Worm (Caenorhabditis elegans) whole organism, early embryonic: ENCODE results near the gene sru-21.
"Not testable (repeated sequence)": the region's sequence is repeated elsewhere in the genome, so short reads cannot be mapped to it uniquely, and the experiment has no call there.

Source experiments
- F13C5.2 ChIP-seq: sonication (generic microtip); optimal IDR thresholded peaks from 2 replicates; lab custom pipeline; 2017; ENCODE audit warnings: mild to moderate bottlenecking, missing genetic modification characterization, inconsistent platforms, missing compliant biosample characterization
- aly-1 ChIP-seq: sonication (generic microtip); optimal IDR thresholded peaks from 2 replicates; lab custom pipeline; 2016; ENCODE audit warnings: missing genetic modification characterization, missing compliant biosample characterization
- ama-1 ChIP-seq: fragments of 150-350 bp; optimal IDR thresholded peaks from 2 replicates; lab custom pipeline; 2014
- ceh-36 ChIP-seq: sonication (generic microtip); optimal IDR thresholded peaks from 2 replicates; lab custom pipeline; 2016; ENCODE audit warnings: missing genetic modification characterization, inconsistent platforms, missing compliant biosample characterization
- ets-7 ChIP-seq: sonication (generic microtip); optimal IDR thresholded peaks from 2 replicates; lab custom pipeline; 2016; ENCODE audit warnings: missing genotype, missing genetic modification characterization, missing compliant biosample characterization
- flt-1 ChIP-seq: fragments of 200-800 bp; sonication (Bioruptor generic); IDR thresholded peaks from 2 replicates; pipeline ENCODE4 v1.3.6; 2022; ENCODE audit warnings: missing genetic modification characterization, missing compliant biosample characterization
- scrt-1 ChIP-seq: fragments of 200-800 bp; sonication (Bioruptor generic); IDR thresholded peaks from 2 replicates; pipeline ENCODE4 v1.3.6; 2022; ENCODE audit warnings: missing genetic modification characterization, missing compliant biosample characterization
- sea-1 ChIP-seq: fragments of 200-800 bp; sonication (Bioruptor generic); conservative IDR thresholded peaks from 2 replicates; pipeline ENCODE4 v1.3.6; 2022; ENCODE audit warnings: missing genetic modification characterization, missing compliant biosample characterization
- tbx-11 ChIP-seq: fragments of 200-800 bp; sonication (Bioruptor generic); IDR thresholded peaks from 2 replicates; pipeline ENCODE4 v1.3.6; 2022; ENCODE audit warnings: missing genetic modification characterization, missing compliant biosample characterization
- tra-4 ChIP-seq: sonication (generic microtip); optimal IDR thresholded peaks from 2 replicates; lab custom pipeline; 2017; ENCODE audit warnings: missing genetic modification characterization, missing compliant biosample characterization

DNA sequence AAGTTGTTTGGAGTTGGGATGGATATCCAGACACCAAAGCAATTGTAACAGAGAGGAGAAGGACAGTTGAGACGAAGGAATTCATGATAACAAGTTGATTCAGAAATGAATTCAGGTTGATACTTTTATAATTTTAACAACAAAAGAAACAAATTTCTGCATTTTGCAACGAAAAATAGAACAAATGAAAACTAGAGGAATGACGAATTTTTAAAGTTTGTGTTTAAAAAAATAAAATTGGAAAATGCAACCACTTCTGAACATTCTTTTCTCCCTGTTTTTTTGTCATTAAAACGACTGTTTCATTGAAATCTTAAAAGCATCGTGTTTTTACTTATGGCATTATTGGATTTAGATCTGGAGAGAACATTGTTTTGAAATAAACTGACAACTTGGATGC is 36.0 kb downstream of the sru-21 start, which contains the start of gene Y45F10C.2:
- TF ChIP-seq ama-1 (lab: Kevin White, UChicago); ceh-36 (tag; lab: Kevin White, UChicago); ets-7 (tag; lab: Kevin White, UChicago); scrt-1 (GFP tag; lab: Robert Waterston, UW); sea-1 (GFP tag; lab: Robert Waterston, UW); flt-1 (GFP tag; lab: Robert Waterston, UW); tbx-11 (GFP tag; lab: Robert Waterston, UW); tra-4; aly-1; F13C5.2: not testable (repeated sequence)
